Worm (Caenorhabditis elegans): ENCODE measurements around the gene F39G3.2.

ce11 chrV:4758540-4758939, 20.9 kb downstream of the F39G3.2 start:
- no peak for TF ChIP-seq fos-1 (tag; optimal IDR thresholded peaks at IDR 0.05)
- no peak for TF ChIP-seq tbx-2 (tag; optimal IDR thresholded peaks at IDR 0.05)
- TF ChIP-seq pha-4 (tag; optimal IDR thresholded peaks at IDR 0.05), result no peak
- no peak for TF ChIP-seq aly-2 (tag; optimal IDR thresholded peaks at IDR 0.05)
- no peak for TF ChIP-seq snpc-4 (tag; optimal IDR thresholded peaks at IDR 0.05)
- TF ChIP-seq ama-1 (optimal IDR thresholded peaks at IDR 0.05), result no peak
- TF ChIP-seq lin-39 (tag; optimal IDR thresholded peaks at IDR 0.05), result no peak
- no peak for TF ChIP-seq fkh-10 (GFP tag; optimal IDR thresholded peaks at IDR 0.05)
- TF ChIP-seq egl-27 (tag; optimal IDR thresholded peaks at IDR 0.05), result no peak
